Fruit fly (Drosophila melanogaster) whole organism, embryonic: ENCODE results near the gene GIIIspla2.

Experiments used
- Bgb ChIP-seq: fragments of 200-800 bp; sonication (Bioruptor generic); IDR thresholded peaks from 2 replicates; pipeline ENCODE4 v1.3.6; 2022; ENCODE audit warnings: missing biosample characterization, missing genetic modification characterization; ENCODE audit not compliant: partially characterized antibody
- CG1024 ChIP-seq: fragments of 200-800 bp; sonication (Bioruptor generic); IDR thresholded peaks from 2 replicates; pipeline ENCODE4 v1.3.6; 2022; ENCODE audit warnings: missing biosample characterization, missing genetic modification characterization
- CG10431 ChIP-seq: fragments of 200-800 bp; sonication (Bioruptor generic); optimal IDR thresholded peaks from 3 replicates; lab custom pipeline; 2018; ENCODE audit warnings: missing biosample characterization, mild to moderate bottlenecking, missing genetic modification characterization
- CG12659 ChIP-seq: fragments of 200-800 bp; sonication (Bioruptor generic); optimal IDR thresholded peaks from 3 replicates; lab custom pipeline; 2017; ENCODE audit warnings: mild to moderate bottlenecking, missing biosample characterization, missing genetic modification reagents, missing genetic modification characterization
- CG12942 ChIP-seq: fragments of 200-800 bp; sonication (Bioruptor generic); optimal IDR thresholded peaks from 3 replicates; lab custom pipeline; 2016; ENCODE audit warnings: missing biosample characterization, missing genetic modification characterization
- CG13296 ChIP-seq: fragments of 200-800 bp; sonication (Bioruptor generic); optimal IDR thresholded peaks from 3 replicates; lab custom pipeline; 2018; ENCODE audit warnings: missing biosample characterization, mild to moderate bottlenecking, missing genetic modification characterization
- CG1603 ChIP-seq: fragments of 200-800 bp; sonication (Bioruptor generic); optimal IDR thresholded peaks from 2 replicates; lab custom pipeline; 2019; ENCODE audit warnings: missing biosample characterization, mild to moderate bottlenecking, missing genetic modification characterization, moderate library complexity
- CG2199 ChIP-seq: fragments of 200-800 bp; sonication (Bioruptor generic); IDR thresholded peaks from 3 replicates; pipeline ENCODE4 v1.3.6; 2022; ENCODE audit warnings: missing biosample characterization, missing genetic modification characterization
- CG2889 ChIP-seq: fragments of 200-800 bp; sonication (Bioruptor generic); IDR thresholded peaks from 3 replicates; pipeline ENCODE4 v1.3.6; 2022; ENCODE audit warnings: missing biosample characterization, missing genetic modification characterization
- CG30431 ChIP-seq: fragments of 200-800 bp; sonication (Bioruptor generic); optimal IDR thresholded peaks from 2 replicates; lab custom pipeline; 2017; ENCODE audit warnings: missing biosample characterization, missing genetic modification characterization
- CG3281 ChIP-seq: fragments of 200-800 bp; sonication (Bioruptor generic); optimal IDR thresholded peaks from 3 replicates; lab custom pipeline; 2017; ENCODE audit warnings: missing biosample characterization, mild to moderate bottlenecking, missing genetic modification characterization
- CG4730 ChIP-seq: fragments of 200-800 bp; sonication (Bioruptor generic); IDR thresholded peaks from 2 replicates; pipeline ENCODE4 v1.3.6; 2022; ENCODE audit warnings: missing biosample characterization, missing genetic modification characterization
- CG6791 ChIP-seq: fragments of 200-800 bp; sonication (Bioruptor generic); IDR thresholded peaks from 3 replicates; pipeline ENCODE4 v1.3.6; 2022; ENCODE audit warnings: missing biosample characterization, missing genetic modification characterization; ENCODE audit not compliant: partially characterized antibody
- CG7357 ChIP-seq: fragments of 200-800 bp; sonication (Bioruptor generic); IDR thresholded peaks from 3 replicates; pipeline ENCODE4 v1.3.6; 2022; ENCODE audit warnings: missing biosample characterization, missing genetic modification characterization
- CG7556 ChIP-seq: fragments of 200-800 bp; sonication (Bioruptor generic); optimal IDR thresholded peaks from 2 replicates; lab custom pipeline; 2017; ENCODE audit warnings: missing biosample characterization, mild to moderate bottlenecking, missing genetic modification characterization
- CG7963 ChIP-seq: fragments of 200-800 bp; sonication (Bioruptor generic); IDR thresholded peaks from 3 replicates; pipeline ENCODE4 v1.3.6; 2022; ENCODE audit warnings: missing biosample characterization, missing genetic modification characterization; ENCODE audit not compliant: partially characterized antibody
- CG9727 ChIP-seq: fragments of 200-800 bp; sonication (Bioruptor generic); optimal IDR thresholded peaks from 3 replicates; lab custom pipeline; 2017; ENCODE audit warnings: missing biosample characterization, mild to moderate bottlenecking, missing genetic modification characterization
- CHES-1-like ChIP-seq: fragments of 200-800 bp; sonication (Bioruptor generic); optimal IDR thresholded peaks from 2 replicates; lab custom pipeline; 2016; ENCODE audit warnings: missing biosample characterization, missing genetic modification characterization
- Dfd ChIP-seq, 2 experiments: fragments of >200 bp; optimal IDR thresholded peaks; 2 replicates each; lab custom pipeline; 2017; ENCODE audit warnings: missing biosample characterization in 2 of 2, missing genetic modification characterization in 2 of 2
- Fer1 ChIP-seq: fragments of 200-800 bp; sonication (Bioruptor generic); optimal IDR thresholded peaks from 2 replicates; lab custom pipeline; 2017; ENCODE audit warnings: missing biosample characterization, mild to moderate bottlenecking, missing genetic modification characterization
- GATAe ChIP-seq: fragments of 200-800 bp; sonication (Bioruptor generic); conservative IDR thresholded peaks from 2 replicates; pipeline ENCODE4 v1.3.6; 2022; ENCODE audit warnings: missing biosample characterization, missing genetic modification characterization
- HLH4C ChIP-seq: fragments of 200-800 bp; sonication (Bioruptor generic); IDR thresholded peaks from 3 replicates; pipeline ENCODE4 v1.3.6; 2022; ENCODE audit warnings: missing biosample characterization, missing genetic modification characterization; ENCODE audit not compliant: partially characterized antibody
- HmgZ ChIP-seq: fragments of 200-800 bp; sonication (Bioruptor generic); optimal IDR thresholded peaks from 2 replicates; lab custom pipeline; 2018; ENCODE audit warnings: missing biosample characterization, mild to moderate bottlenecking, missing genetic modification characterization
- Lim3 ChIP-seq: fragments of 200-800 bp; sonication (Bioruptor generic); IDR thresholded peaks from 2 replicates; pipeline ENCODE4 v1.3.6; 2022; ENCODE audit warnings: missing biosample characterization, missing genetic modification characterization
- MBD-R2 ChIP-seq: fragments of 200-800 bp; sonication (Bioruptor generic); IDR thresholded peaks from 2 replicates; pipeline ENCODE4 v1.3.6; 2022; ENCODE audit warnings: missing biosample characterization, missing genetic modification characterization
- Meics ChIP-seq: fragments of 200-800 bp; sonication (Bioruptor generic); optimal IDR thresholded peaks from 2 replicates; lab custom pipeline; 2017; ENCODE audit warnings: missing biosample characterization, mild to moderate bottlenecking, missing genetic modification characterization
- NFAT ChIP-seq: fragments of 200-800 bp; sonication (Bioruptor generic); IDR thresholded peaks from 2 replicates; pipeline ENCODE4 v1.3.6; 2022; ENCODE audit warnings: missing biosample characterization, missing genetic modification characterization
- Nf-YC ChIP-seq: fragments of 200-800 bp; optimal IDR thresholded peaks from 3 replicates; lab custom pipeline; 2019; ENCODE audit warnings: missing biosample characterization, mild to moderate bottlenecking, missing genetic modification characterization, moderate library complexity
- Rfx ChIP-seq: fragments of 200-800 bp; sonication (Bioruptor generic); IDR thresholded peaks from 2 replicates; pipeline ENCODE4 v1.3.6; 2022; ENCODE audit warnings: missing biosample characterization, missing genetic modification characterization
- Sin3A ChIP-seq: fragments of >200 bp; optimal IDR thresholded peaks from 2 replicates; lab custom pipeline; 2018
- Six4 ChIP-seq: fragments of 200-800 bp; sonication (Bioruptor generic); optimal IDR thresholded peaks from 2 replicates; lab custom pipeline; 2016; ENCODE audit warnings: missing biosample characterization, missing genetic modification characterization
- Sox100B ChIP-seq: fragments of 200-800 bp; sonication (Bioruptor generic); optimal IDR thresholded peaks from 3 replicates; lab custom pipeline; 2018; ENCODE audit warnings: missing biosample characterization, mild to moderate bottlenecking, missing genetic modification characterization
- al ChIP-seq: fragments of 200-800 bp; sonication (Bioruptor generic); IDR thresholded peaks from 2 replicates; pipeline ENCODE4 v1.3.6; 2022; ENCODE audit warnings: missing biosample characterization, missing genetic modification characterization
- aop ChIP-seq: fragments of 200-800 bp; sonication (Bioruptor generic); IDR thresholded peaks from 2 replicates; pipeline ENCODE4 v1.3.6; 2022; ENCODE audit warnings: missing biosample characterization, missing genetic modification characterization
- ash1 ChIP-seq: fragments of 200-800 bp; sonication (Bioruptor generic); optimal IDR thresholded peaks from 2 replicates; lab custom pipeline; 2018; ENCODE audit warnings: missing biosample characterization, mild to moderate bottlenecking, missing genetic modification characterization
- bigmax ChIP-seq: fragments of 200-800 bp; sonication (Bioruptor generic); optimal IDR thresholded peaks from 2 replicates; lab custom pipeline; 2018; ENCODE audit warnings: missing biosample characterization, mild to moderate bottlenecking, missing genetic modification characterization
- bsh ChIP-seq, 2 experiments: fragments of 200-800 bp; sonication (Bioruptor generic); optimal IDR thresholded peaks; 2 replicates each; lab custom pipeline; 2017 to 2018; ENCODE audit warnings: mild to moderate bottlenecking in 2 of 2, missing biosample characterization in 2 of 2, missing genetic modification characterization in 2 of 2, moderate library complexity in 1 of 2
- chinmo ChIP-seq: fragments of 200-800 bp; sonication (Bioruptor generic); IDR thresholded peaks from 4 replicates; pipeline ENCODE4 v1.3.6; 2022; ENCODE audit warnings: missing biosample characterization, missing genetic modification characterization; ENCODE audit not compliant: partially characterized antibody
- ci ChIP-seq: fragments of 200-800 bp; sonication (Bioruptor generic); IDR thresholded peaks from 3 replicates; pipeline ENCODE4 v1.3.6; 2022; ENCODE audit warnings: missing biosample characterization, missing genetic modification characterization
- croc ChIP-seq: fragments of 200-800 bp; sonication (Bioruptor generic); conservative IDR thresholded peaks from 3 replicates; pipeline ENCODE4 v1.3.6; 2022; ENCODE audit warnings: missing biosample characterization, missing genetic modification characterization
- dan ChIP-seq: fragments of 200-800 bp; sonication (Bioruptor generic); IDR thresholded peaks from 2 replicates; pipeline ENCODE4 v1.3.6; 2022; ENCODE audit warnings: missing biosample characterization, missing genetic modification characterization
- danr ChIP-seq: fragments of 200-800 bp; sonication (Bioruptor generic); IDR thresholded peaks from 2 replicates; pipeline ENCODE4 v1.3.6; 2022; ENCODE audit warnings: missing biosample characterization, missing genetic modification characterization
- dysf ChIP-seq: fragments of 200-800 bp; sonication (Bioruptor generic); IDR thresholded peaks from 3 replicates; pipeline ENCODE4 v1.3.6; 2022; ENCODE audit warnings: missing biosample characterization, missing genetic modification characterization
- fd3F ChIP-seq: fragments of 200-800 bp; sonication (Bioruptor generic); optimal IDR thresholded peaks from 2 replicates; lab custom pipeline; 2018; ENCODE audit warnings: missing biosample characterization, mild to moderate bottlenecking, missing genetic modification characterization, moderate library complexity
- grn ChIP-seq: fragments of 200-800 bp; sonication (Bioruptor generic); optimal IDR thresholded peaks from 3 replicates; lab custom pipeline; 2017; ENCODE audit warnings: missing biosample characterization, missing genetic modification characterization
- klu ChIP-seq: fragments of 200-800 bp; sonication (Bioruptor generic); IDR thresholded peaks from 2 replicates; pipeline ENCODE4 v1.3.6; 2022; ENCODE audit warnings: missing biosample characterization, missing genetic modification characterization
- peb ChIP-seq: fragments of 200-800 bp; sonication (Bioruptor generic); IDR thresholded peaks from 2 replicates; pipeline ENCODE4 v1.3.6; 2022; ENCODE audit warnings: missing biosample characterization, missing genetic modification characterization
- rib ChIP-seq: fragments of 200-800 bp; sonication (Bioruptor generic); IDR thresholded peaks from 2 replicates; pipeline ENCODE4 v1.3.6; 2022; ENCODE audit warnings: missing biosample characterization, missing genetic modification characterization
- row ChIP-seq: fragments of 200-800 bp; sonication (Bioruptor generic); IDR thresholded peaks from 3 replicates; pipeline ENCODE4 v1.3.6; 2022; ENCODE audit warnings: missing biosample characterization, missing genetic modification characterization
- slbo ChIP-seq: fragments of 200-800 bp; sonication (Bioruptor generic); IDR thresholded peaks from 2 replicates; pipeline ENCODE4 v1.3.6; 2022; ENCODE audit warnings: missing biosample characterization, missing genetic modification characterization
- tio ChIP-seq: fragments of 200-800 bp; sonication (Bioruptor generic); optimal IDR thresholded peaks from 2 replicates; lab custom pipeline; 2017; ENCODE audit warnings: missing biosample characterization, missing genetic modification characterization, inconsistent platforms
- ttk ChIP-seq: fragments of 200-800 bp; sonication (Bioruptor generic); IDR thresholded peaks from 2 replicates; pipeline ENCODE4 v2.1.2; 2022; ENCODE audit warnings: missing biosample characterization, missing genetic modification characterization
- zen ChIP-seq: fragments of 200-800 bp; sonication (Bioruptor generic); optimal IDR thresholded peaks from 3 replicates; lab custom pipeline; 2018; ENCODE audit warnings: missing biosample characterization, mild to moderate bottlenecking, missing genetic modification characterization, moderate library complexity

GIIIspla2 gene

DNA sequence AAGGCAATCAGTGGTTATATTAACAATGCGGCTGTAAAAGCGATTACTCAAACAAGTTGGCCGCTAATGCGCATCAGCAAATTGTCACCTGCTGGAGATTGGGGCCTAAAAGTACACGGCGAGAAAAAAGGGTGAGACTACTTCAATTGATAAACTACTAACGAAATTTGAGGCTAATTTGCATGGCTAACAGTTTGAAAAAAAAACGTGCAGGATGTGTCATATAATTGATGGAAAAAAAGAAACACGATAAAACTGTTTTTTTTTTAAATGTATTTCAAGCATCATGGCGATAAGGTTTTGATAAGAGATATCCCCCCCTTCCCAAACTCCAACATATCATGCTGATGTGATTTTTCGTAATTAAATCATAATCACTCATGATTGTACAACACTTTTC, 44.7 kb upstream of the GIIIspla2 start (continued):
- no peak for TF ChIP-seq ash1 (GFP tag; lab: Kevin White, UChicago)
- TF ChIP-seq HmgZ = no peak
- TF ChIP-seq CG7357 (GFP tag; lab: Robert Waterston, UW) = no peak
- no peak for TF ChIP-seq Lim3 (GFP tag; lab: Robert Waterston, UW)
- TF ChIP-seq Rfx (GFP tag; lab: Robert Waterston, UW) = peak; percentile 70
- TF ChIP-seq CG6791 (GFP tag; lab: Robert Waterston, UW) = no peak
- TF ChIP-seq CHES-1-like (GFP tag; lab: Kevin White, UChicago) = no peak
- peak; percentile 67 for TF ChIP-seq Meics
- TF ChIP-seq CG4730 (GFP tag; lab: Robert Waterston, UW) = no peak
- TF ChIP-seq danr (GFP tag; lab: Robert Waterston, UW) = no peak
- no peak for TF ChIP-seq CG30431 (GFP tag; lab: Kevin White, UChicago)
- TF ChIP-seq CG3281 (GFP tag; lab: Kevin White, UChicago) = peak; percentile 56
- TF ChIP-seq zen = no peak
- no peak for TF ChIP-seq CG1024 (GFP tag; lab: Robert Waterston, UW)
- TF ChIP-seq chinmo (GFP tag; lab: Robert Waterston, UW) = no peak
- TF ChIP-seq Sin3A (lab: Kevin White, UChicago) = no peak
- TF ChIP-seq croc (GFP tag; lab: Robert Waterston, UW) = no peak
- no peak for TF ChIP-seq klu (GFP tag; lab: Robert Waterston, UW)
- TF ChIP-seq peb (GFP tag; lab: Robert Waterston, UW) = no peak
- no peak for TF ChIP-seq ttk (GFP tag; lab: Robert Waterston, UW)
- peak; percentile 29; the same call in 1 of the 2 replicates for TF ChIP-seq MBD-R2
- TF ChIP-seq Sox100B (GFP tag; lab: Kevin White, UChicago) = no peak
- TF ChIP-seq Fer1 (GFP tag; lab: Kevin White, UChicago) = peak; percentile 62
- no peak for TF ChIP-seq rib
- no peak for TF ChIP-seq CG10431 (GFP tag; lab: Kevin White, UChicago)
- peak; percentile 47 for TF ChIP-seq al
- no peak for TF ChIP-seq grn (GFP tag; lab: Kevin White, UChicago)
- TF ChIP-seq CG2889 (GFP tag; lab: Robert Waterston, UW) = no peak
- TF ChIP-seq CG9727 (GFP tag; lab: Kevin White, UChicago) = peak; percentile 17
- no peak for TF ChIP-seq HLH4C (GFP tag; lab: Robert Waterston, UW)
- TF ChIP-seq CG1603 (tag; lab: Kevin White, UChicago) = no peak
- TF ChIP-seq GATAe (GFP tag; lab: Robert Waterston, UW) = peak; percentile 70
- TF ChIP-seq NFAT (GFP tag; lab: Robert Waterston, UW) = 0 out of 2 replicates have a peak, but pooled peaks have one; percentile 3
- peak; percentile 66 for TF ChIP-seq row (GFP tag; lab: Robert Waterston, UW)
- peak; percentile 10 for TF ChIP-seq fd3F (GFP tag; lab: Kevin White, UChicago)
- TF ChIP-seq bsh (GFP tag; optimal IDR thresholded peaks at IDR 0.05; lab: Kevin White, UChicago) = no peak
- TF ChIP-seq Dfd (GFP tag; optimal IDR thresholded peaks at IDR 0.05; lab: Kevin White, UChicago) = no peak
- TF ChIP-seq ci (GFP tag; lab: Robert Waterston, UW) = no peak
- TF ChIP-seq bigmax (GFP tag; lab: Kevin White, UChicago) = no peak
- peak; percentile 65; the same call in 2 of the 3 replicates for TF ChIP-seq dysf
- TF ChIP-seq Six4 (GFP tag; lab: Kevin White, UChicago) = no peak
- no peak for TF ChIP-seq CG12942 (GFP tag; lab: Kevin White, UChicago)
- TF ChIP-seq CG7963 = no peak
- no peak for TF ChIP-seq tio (GFP tag; lab: Kevin White, UChicago)
- TF ChIP-seq CG2199 (GFP tag; lab: Robert Waterston, UW) = no peak
- TF ChIP-seq CG12659 (GFP tag; lab: Kevin White, UChicago) = peak; percentile 35
- no peak for TF ChIP-seq dan (GFP tag; lab: Robert Waterston, UW)
- no peak for TF ChIP-seq aop (GFP tag; lab: Robert Waterston, UW)
- no peak for TF ChIP-seq CG13296
- TF ChIP-seq Nf-YC = no peak
- TF ChIP-seq slbo (GFP tag; lab: Robert Waterston, UW) = peak; percentile 75
- no peak for TF ChIP-seq CG7556
- TF ChIP-seq Bgb (GFP tag; lab: Robert Waterston, UW) = no peak
